Fruit fly (Drosophila melanogaster) whole organism, embryonic: Measurements from ENCODE around the gene caz.
A peak's percentile ranks its signal among the peaks of the same experiment; 100 is the strongest.

ENCODE experiments used
- CG10565 ChIP-seq: fragments of 200-800 bp; sonication (Bioruptor generic); optimal IDR thresholded peaks from 3 replicates; lab custom pipeline; 2016; ENCODE audit warnings: missing biosample characterization, mild to moderate bottlenecking, missing genetic modification characterization
- CG12071 ChIP-seq: fragments of 200-800 bp; sonication (Bioruptor generic); optimal IDR thresholded peaks from 3 replicates; lab custom pipeline; 2018; ENCODE audit warnings: missing biosample characterization, mild to moderate bottlenecking, missing genetic modification characterization
- CG4854 ChIP-seq: fragments of 200-800 bp; sonication (Bioruptor generic); optimal IDR thresholded peaks from 2 replicates; lab custom pipeline; 2016; ENCODE audit warnings: missing biosample characterization, missing genetic modification characterization, inconsistent platforms
- CG6272 ChIP-seq: fragments of 200-800 bp; sonication (Bioruptor generic); IDR thresholded peaks from 2 replicates; pipeline ENCODE4 v1.3.6; 2022; ENCODE audit warnings: missing biosample characterization, missing genetic modification characterization
- Dll ChIP-seq: fragments of 200-800 bp; sonication (Bioruptor generic); IDR thresholded peaks from 4 replicates; pipeline ENCODE4 v1.3.6; 2022; ENCODE audit warnings: missing biosample characterization, missing genetic modification characterization; ENCODE audit not compliant: partially characterized antibody
- HLHmδ ChIP-seq: fragments of 200-800 bp; sonication (Bioruptor generic); optimal IDR thresholded peaks from 2 replicates; lab custom pipeline; 2018; ENCODE audit warnings: missing biosample characterization, mild to moderate bottlenecking, missing genetic modification characterization, moderate library complexity
- gsb ChIP-seq: fragments of 200-800 bp; sonication (Bioruptor generic); IDR thresholded peaks from 2 replicates; pipeline ENCODE4 v1.3.6; 2022; ENCODE audit warnings: missing biosample characterization, missing genetic modification characterization
- nerfin-2 ChIP-seq: fragments of 200-800 bp; sonication (Bioruptor generic); IDR thresholded peaks from 2 replicates; pipeline ENCODE4 v1.3.6; 2022; ENCODE audit warnings: missing biosample characterization, missing genetic modification characterization; ENCODE audit not compliant: partially characterized antibody
- pzg ChIP-seq: fragments of 200-800 bp; sonication (Bioruptor generic); optimal IDR thresholded peaks from 3 replicates; lab custom pipeline; 2018; ENCODE audit warnings: missing biosample characterization, mild to moderate bottlenecking, missing genetic modification characterization, moderate library complexity

dm6 chrX:16279340-16279941 lies 9.2 kb upstream of the caz start:
- TF ChIP-seq pzg (GFP tag; lab: Kevin White, UChicago) (peak; percentile 8), gsb (GFP tag; lab: Robert Waterston, UW) (peak; percentile 63), CG10565 (GFP tag; lab: Kevin White, UChicago) (peak; percentile 4), nerfin-2 (GFP tag; lab: Robert Waterston, UW) (no peak), CG4854 (peak; percentile 36), HLHmδ (GFP tag; lab: Kevin White, UChicago) (no peak), Dll (GFP tag; lab: Robert Waterston, UW) (no peak), CG6272 (GFP tag; lab: Robert Waterston, UW) (peak; percentile 87), CG12071 (GFP tag; lab: Kevin White, UChicago) (peak; percentile 70)
